Worm (Caenorhabditis elegans) whole organism, mixed stage, embryonic: ENCODE data around the gene thoc-1.

Source experiments
- bed-3 ChIP-seq: fragments of 200-800 bp; sonication (Bioruptor generic); optimal IDR thresholded peaks from 3 replicates; lab custom pipeline; 2018; ENCODE audit warnings: mild to moderate bottlenecking, missing genetic modification characterization, moderate library complexity, missing compliant biosample characterization
- flh-1 ChIP-seq: fragments of 200-800 bp; sonication (Bioruptor generic); optimal IDR thresholded peaks from 2 replicates; lab custom pipeline; 2018; ENCODE audit warnings: mild to moderate bottlenecking, missing genetic modification characterization, moderate library complexity, missing compliant biosample characterization
- lin-13 ChIP-seq: fragments of 150-350 bp; optimal IDR thresholded peaks from 2 replicates; lab custom pipeline; 2014; ENCODE audit warnings: missing biosample characterization, missing genetic modification characterization
- unc-120 ChIP-seq: sonication (generic microtip); optimal IDR thresholded peaks from 2 replicates; lab custom pipeline; 2017; ENCODE audit warnings: missing genetic modification characterization, missing compliant biosample characterization; ENCODE audit not compliant: poor library complexity, severe bottlenecking
- unc-62 ChIP-seq: fragments of 150-350 bp; optimal IDR thresholded peaks from 2 replicates; lab custom pipeline; 2014; ENCODE audit warnings: missing biosample characterization, missing genetic modification reagents, missing genetic modification characterization

- TF ChIP-seq unc-62 (no peak), lin-13 (no peak), unc-120 (tag; lab: Kevin White, UChicago) (no peak), bed-3 (GFP tag; lab: Kevin White, UChicago) (no peak), flh-1 (no peak)
Measured at ce11 chrII:682326-682725, 19.6 kb upstream of the thoc-1 start, which contains the start of gene T02H6.7.
